Fruit fly (Drosophila melanogaster) whole organism, pupa: ENCODE data around the gene Nsun2.

Experiments
- CG10348 ChIP-seq: fragments of 200-800 bp; sonication (Bioruptor generic); IDR thresholded peaks from 2 replicates; pipeline ENCODE4 v1.3.6; 2022; ENCODE audit warnings: missing biosample characterization, missing genetic modification characterization
- CG12605 ChIP-seq: fragments of 200-800 bp; sonication (Bioruptor generic); IDR thresholded peaks from 2 replicates; pipeline ENCODE4 v1.3.6; 2022; ENCODE audit warnings: missing biosample characterization, missing genetic modification characterization
- CG13204 ChIP-seq: fragments of 200-800 bp; sonication (Bioruptor generic); optimal IDR thresholded peaks from 2 replicates; lab custom pipeline; 2018; ENCODE audit warnings: missing biosample characterization, mild to moderate bottlenecking, missing genetic modification characterization, moderate library complexity
- CG14655 ChIP-seq: fragments of 200-800 bp; sonication (Bioruptor generic); optimal IDR thresholded peaks from 3 replicates; lab custom pipeline; 2017; ENCODE audit warnings: mild to moderate bottlenecking, missing biosample characterization, missing genetic modification reagents, missing genetic modification characterization
- CG15710 ChIP-seq: fragments of 200-800 bp; sonication (Bioruptor generic); optimal IDR thresholded peaks from 2 replicates; lab custom pipeline; 2018; ENCODE audit warnings: missing biosample characterization, mild to moderate bottlenecking, missing genetic modification characterization, moderate library complexity
- CG17806 ChIP-seq: fragments of 200-800 bp; sonication (Bioruptor generic); optimal IDR thresholded peaks from 2 replicates; lab custom pipeline; 2018; ENCODE audit warnings: missing biosample characterization, mild to moderate bottlenecking, missing genetic modification characterization, moderate library complexity
- CG32121 ChIP-seq: fragments of 200-800 bp; sonication (Bioruptor generic); IDR thresholded peaks from 2 replicates; pipeline ENCODE4 v1.3.6; 2022; ENCODE audit warnings: missing biosample characterization, missing genetic modification characterization
- CG34367 ChIP-seq: fragments of 200-800 bp; sonication (Bioruptor generic); optimal IDR thresholded peaks from 2 replicates; lab custom pipeline; 2018; ENCODE audit warnings: missing biosample characterization, mild to moderate bottlenecking, missing genetic modification characterization
- CG4496 ChIP-seq: fragments of 200-800 bp; sonication (Bioruptor generic); IDR thresholded peaks from 3 replicates; pipeline ENCODE4 v1.3.6; 2022; ENCODE audit warnings: missing biosample characterization, missing genetic modification characterization
- CG8159 ChIP-seq: fragments of 200-800 bp; sonication (Bioruptor generic); optimal IDR thresholded peaks from 3 replicates; lab custom pipeline; 2018; ENCODE audit warnings: missing biosample characterization, mild to moderate bottlenecking, missing genetic modification characterization, moderate library complexity
- CG8301 ChIP-seq: fragments of 200-800 bp; sonication (Bioruptor generic); optimal IDR thresholded peaks from 2 replicates; lab custom pipeline; 2018; ENCODE audit warnings: missing biosample characterization, mild to moderate bottlenecking, missing genetic modification characterization
- CG9948 ChIP-seq: fragments of 200-800 bp; sonication (Bioruptor generic); optimal IDR thresholded peaks from 2 replicates; lab custom pipeline; 2018; ENCODE audit warnings: missing biosample characterization, mild to moderate bottlenecking, missing genetic modification characterization, moderate library complexity
- D1 ChIP-seq: fragments of 200-800 bp; sonication (Bioruptor generic); optimal IDR thresholded peaks from 2 replicates; lab custom pipeline; 2018; ENCODE audit warnings: missing biosample characterization, mild to moderate bottlenecking, missing genetic modification characterization, moderate library complexity
- EcR ChIP-seq: fragments of 200-800 bp; sonication (Bioruptor generic); optimal IDR thresholded peaks from 3 replicates; lab custom pipeline; 2019; ENCODE audit warnings: missing biosample characterization, missing genetic modification characterization, mild to moderate bottlenecking, moderate library complexity, missing genetic modification reagents
- Ets98B ChIP-seq: fragments of 200-800 bp; sonication (Bioruptor generic); IDR thresholded peaks from 2 replicates; pipeline ENCODE4 v1.3.6; 2022; ENCODE audit warnings: missing biosample characterization, missing genetic modification characterization
- Pif1A ChIP-seq: fragments of 200-800 bp; sonication (Bioruptor generic); optimal IDR thresholded peaks from 3 replicates; lab custom pipeline; 2016; ENCODE audit warnings: missing biosample characterization, missing genetic modification characterization
- Pif1B ChIP-seq: fragments of 200-800 bp; sonication (Bioruptor generic); optimal IDR thresholded peaks from 3 replicates; lab custom pipeline; 2016; ENCODE audit warnings: missing biosample characterization, missing genetic modification characterization
- Snoo ChIP-seq: fragments of 200-800 bp; sonication (Bioruptor generic); optimal IDR thresholded peaks from 3 replicates; lab custom pipeline; 2017; ENCODE audit warnings: missing biosample characterization, mild to moderate bottlenecking, missing genetic modification characterization, inconsistent platforms
- fd96Ca ChIP-seq: fragments of 200-800 bp; sonication (Bioruptor generic); IDR thresholded peaks from 3 replicates; pipeline ENCODE4 v1.3.6; 2022; ENCODE audit warnings: missing biosample characterization, missing genetic modification characterization
- gl ChIP-seq: fragments of 200-800 bp; sonication (Bioruptor generic); optimal IDR thresholded peaks from 2 replicates; lab custom pipeline; 2018; ENCODE audit warnings: missing biosample characterization, mild to moderate bottlenecking, missing genetic modification characterization
- rn ChIP-seq: fragments of 200-800 bp; sonication (Bioruptor generic); IDR thresholded peaks from 2 replicates; pipeline ENCODE4 v1.3.6; 2022; ENCODE audit warnings: missing biosample characterization, missing genetic modification characterization

The Nsun2 gene

DNA sequence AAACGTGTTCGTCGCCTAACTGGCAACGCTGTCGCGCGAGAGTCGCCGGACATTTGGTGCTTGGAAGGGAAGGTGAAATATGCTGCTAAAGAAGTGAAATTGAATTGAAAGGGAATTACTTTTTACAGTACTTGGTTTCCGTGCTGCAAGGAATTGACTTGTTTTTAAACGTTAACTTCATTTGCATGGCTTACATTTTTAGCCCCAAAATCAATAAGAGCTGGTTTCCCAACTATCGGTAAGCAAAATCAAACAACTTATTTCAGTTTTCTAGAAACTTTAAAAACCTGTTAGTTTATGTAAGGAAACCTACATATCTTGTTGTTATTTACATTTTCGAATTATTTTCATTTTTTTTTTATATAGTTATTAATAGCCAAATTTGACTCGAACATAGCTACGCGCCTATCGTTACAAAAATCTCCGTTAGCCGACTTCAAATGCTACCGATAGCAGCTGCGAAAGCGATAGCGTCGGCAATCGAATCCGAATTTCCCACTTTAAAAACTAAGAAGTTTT is at the start of gene Nsun2, which contains the start of gene dgt4:
TSS of gene Nsun2 (minus strand) at position 37 of the 519 bp plus-strand sequence.
TSS of gene dgt4 (plus strand) at position 4 of the 519 bp plus-strand sequence.
- TF ChIP-seq CG17806 (tag; lab: Kevin White, UChicago) (no peak), EcR (GFP tag; lab: Kevin White, UChicago) (no peak), Ets98B (GFP tag; lab: Robert Waterston, UW) (no peak), Pif1A (GFP tag; lab: Kevin White, UChicago) (no peak), CG32121 (GFP tag; lab: Robert Waterston, UW) (no peak), gl (tag; lab: Kevin White, UChicago) (no peak), CG34367 (tag; lab: Kevin White, UChicago) (no peak), CG12605 (GFP tag; lab: Robert Waterston, UW) (no peak), CG8159 (tag; lab: Kevin White, UChicago) (no peak), CG9948 (tag; lab: Kevin White, UChicago) (no peak), Pif1B (GFP tag; lab: Kevin White, UChicago) (no peak), CG4496 (GFP tag; lab: Robert Waterston, UW) (no peak), fd96Ca (no peak), CG14655 (GFP tag; lab: Kevin White, UChicago) (no peak), CG10348 (GFP tag; lab: Robert Waterston, UW) (no peak), Snoo (tag; lab: Kevin White, UChicago) (no peak), D1 (tag; lab: Kevin White, UChicago) (no peak), CG15710 (tag; lab: Kevin White, UChicago) (no peak), CG8301 (tag; lab: Kevin White, UChicago) (no peak)

DNA sequence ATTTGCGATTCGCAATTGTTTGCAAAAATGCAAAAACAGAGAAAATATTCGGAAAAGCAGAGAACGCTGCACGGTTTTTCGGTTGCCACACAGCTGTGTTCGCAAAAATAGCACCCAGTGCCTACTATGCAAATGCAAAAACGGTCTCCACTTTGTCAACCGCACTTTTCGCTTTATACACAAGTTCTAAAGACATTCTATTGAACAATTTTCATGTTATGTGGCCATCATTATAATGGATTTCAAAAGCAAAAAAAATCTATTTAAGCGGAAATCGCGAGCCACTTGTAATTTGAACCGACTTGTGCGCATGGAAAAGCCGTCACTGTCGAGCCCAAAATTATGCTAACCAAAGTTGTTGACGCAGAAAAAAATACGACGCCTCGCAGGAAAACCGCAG is 37.5 kb upstream of the Nsun2 start:
- no peak for TF ChIP-seq D1 (tag; lab: Kevin White, UChicago)
- TF ChIP-seq rn (GFP tag; lab: Robert Waterston, UW), result no peak
- no peak for TF ChIP-seq CG10348 (GFP tag; lab: Robert Waterston, UW)
- TF ChIP-seq CG9948 (tag; lab: Kevin White, UChicago), result no peak
- peak; percentile 30 for TF ChIP-seq CG8301 (tag; lab: Kevin White, UChicago)
- peak; percentile 4 for TF ChIP-seq CG8159 (tag; lab: Kevin White, UChicago)
- TF ChIP-seq EcR (GFP tag; lab: Kevin White, UChicago), result no peak
- TF ChIP-seq CG12605 (GFP tag; lab: Robert Waterston, UW), result no peak
- TF ChIP-seq CG15710 (tag; lab: Kevin White, UChicago), result no peak
- TF ChIP-seq fd96Ca, result peak; percentile 45; the same call in 1 of the 3 replicates
- TF ChIP-seq Snoo (tag; lab: Kevin White, UChicago), result no peak
- no peak for TF ChIP-seq CG34367 (tag; lab: Kevin White, UChicago)
- TF ChIP-seq Pif1B (GFP tag; lab: Kevin White, UChicago), result no peak
- TF ChIP-seq CG4496 (GFP tag; lab: Robert Waterston, UW), result 0 out of 3 replicates have a peak, but pooled peaks have one; percentile 19
- no peak for TF ChIP-seq gl (tag; lab: Kevin White, UChicago)
- TF ChIP-seq Pif1A (GFP tag; lab: Kevin White, UChicago), result peak; percentile 19
- TF ChIP-seq CG17806 (tag; lab: Kevin White, UChicago), result no peak
- no peak for TF ChIP-seq CG13204 (GFP tag; lab: Kevin White, UChicago)
- TF ChIP-seq CG14655 (GFP tag; lab: Kevin White, UChicago), result peak; percentile 17
- peak; percentile 36 for TF ChIP-seq Ets98B (GFP tag; lab: Robert Waterston, UW)
- no peak for TF ChIP-seq CG32121 (GFP tag; lab: Robert Waterston, UW)
- TF ChIP-seq, all 21 proteins: peak for 7

DNA sequence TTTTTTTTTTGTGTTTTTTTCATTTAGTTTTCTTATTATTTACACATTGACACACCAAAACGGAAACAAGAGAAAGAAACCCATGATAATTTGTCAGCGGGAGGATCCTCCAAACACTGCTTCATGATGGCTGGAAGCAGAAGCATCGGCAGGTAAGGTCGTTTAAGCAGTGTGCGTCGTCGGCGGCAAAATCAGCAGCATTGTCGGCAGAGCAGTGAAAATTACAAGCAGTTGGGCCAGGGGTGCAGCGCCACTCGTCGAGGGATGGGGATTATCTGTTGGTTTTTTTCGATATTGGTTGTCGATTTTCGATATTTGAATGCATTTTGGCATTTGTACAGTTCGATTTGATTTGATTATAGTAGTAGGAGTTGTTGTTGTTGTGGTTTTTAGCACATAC is 25.5 kb upstream of the Nsun2 start:
- no peak for TF ChIP-seq CG8301 (tag; lab: Kevin White, UChicago)
- TF ChIP-seq Pif1B (GFP tag; lab: Kevin White, UChicago), result no peak
- TF ChIP-seq CG13204 (GFP tag; lab: Kevin White, UChicago), result no peak
- TF ChIP-seq Ets98B (GFP tag; lab: Robert Waterston, UW), result no peak
- TF ChIP-seq fd96Ca, result no peak
- TF ChIP-seq Snoo (tag; lab: Kevin White, UChicago), result no peak
- no peak for TF ChIP-seq CG14655 (GFP tag; lab: Kevin White, UChicago)
- no peak for TF ChIP-seq CG34367 (tag; lab: Kevin White, UChicago)
- no peak for TF ChIP-seq CG12605 (GFP tag; lab: Robert Waterston, UW)
- no peak for TF ChIP-seq CG10348 (GFP tag; lab: Robert Waterston, UW)

DNA sequence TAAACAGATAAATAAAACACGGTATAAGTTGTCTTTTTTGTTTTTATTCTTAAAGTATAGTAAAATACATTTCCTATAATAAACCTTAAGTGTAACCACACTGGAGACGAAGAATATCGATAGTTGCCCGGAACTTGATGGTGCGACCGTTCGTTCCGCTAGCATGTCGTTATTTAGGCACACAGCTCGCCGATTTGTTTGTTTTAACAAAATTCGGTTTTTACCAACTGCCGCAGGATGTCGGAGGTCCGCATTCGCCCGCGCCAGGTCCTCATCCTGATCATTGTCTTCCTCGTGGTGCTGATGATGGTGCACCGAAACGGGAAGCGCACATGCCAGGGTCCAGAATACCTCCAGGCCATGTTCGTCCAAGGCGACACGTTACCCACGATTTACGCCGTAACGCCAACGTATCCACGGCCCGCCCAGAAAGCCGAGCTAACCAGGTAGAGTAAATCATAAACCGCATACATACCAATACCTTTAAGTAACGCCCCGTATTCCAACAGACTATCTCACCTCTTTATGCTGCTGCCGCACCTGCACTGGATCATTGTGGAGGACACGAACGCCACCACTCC is 17.6 kb upstream of the Nsun2 start, which contains the start of gene GlcAT-I:
TSS of gene GlcAT-I (plus strand) at position 163 of the 581 bp plus-strand sequence.
- TF ChIP-seq EcR (GFP tag; lab: Kevin White, UChicago), result no peak
- no peak for TF ChIP-seq rn (GFP tag; lab: Robert Waterston, UW)
- TF ChIP-seq CG8301 (tag; lab: Kevin White, UChicago), result no peak
- no peak for TF ChIP-seq CG10348 (GFP tag; lab: Robert Waterston, UW)
- no peak for TF ChIP-seq CG12605 (GFP tag; lab: Robert Waterston, UW)

DNA sequence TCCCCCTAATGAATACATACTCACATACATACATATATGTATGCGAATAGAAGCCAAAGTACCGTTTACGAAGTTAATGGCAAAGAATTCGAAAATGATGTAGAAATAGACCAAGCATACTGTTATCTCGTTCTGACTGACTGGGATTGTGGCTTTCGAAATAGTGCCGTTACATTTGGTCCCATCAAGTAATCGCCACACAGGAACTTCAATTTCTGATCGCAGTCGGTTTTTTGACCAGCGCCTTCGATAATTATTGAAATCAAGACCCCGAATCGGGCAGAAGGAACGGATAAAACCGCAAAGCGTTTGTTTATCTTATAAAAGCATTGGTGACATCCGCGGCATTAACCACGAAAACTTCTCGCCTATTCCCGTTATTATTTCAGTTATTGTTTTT is 6.0 kb upstream of the Nsun2 start:
- TF ChIP-seq Ets98B (GFP tag; lab: Robert Waterston, UW) (no peak), CG9948 (tag; lab: Kevin White, UChicago) (no peak), EcR (GFP tag; lab: Kevin White, UChicago) (no peak), CG14655 (GFP tag; lab: Kevin White, UChicago) (no peak)
